Fruit fly (Drosophila melanogaster): ENCODE measurements around the gene Mst27D.

Gene Mst27D

dm6 chr2L:7056189-7056926, 4.3 kb downstream of the Mst27D start, which contains the start of gene Mnn1 (continued):
- TF ChIP-seq zfh1 (GFP tag; IDR thresholded peaks at IDR 0.05) (0 out of 3 replicates have a peak, but pooled peaks have one; percentile 49), fd96Cb (tag; optimal IDR thresholded peaks at IDR 0.05) (no peak), CG6765 (GFP tag; optimal IDR thresholded peaks at IDR 0.05) (peak; percentile 21), CG12769 (tag; optimal IDR thresholded peaks at IDR 0.05) (no peak), CG13287 (GFP tag; IDR thresholded peaks at IDR 0.05; ENCODE audit: partially characterized antibody) (peak; percentile 66), CG12299 (tag; optimal IDR thresholded peaks at IDR 0.05) (no peak), bsh (GFP tag; optimal IDR thresholded peaks at IDR 0.05) (peak in 1 of 2 experiments; percentile 42), CG12104 (GFP tag; optimal IDR thresholded peaks at IDR 0.05) (no peak), ash1 (GFP tag; optimal IDR thresholded peaks at IDR 0.05) (no peak), tx (GFP tag; optimal IDR thresholded peaks at IDR 0.05) (peak; percentile 51), Hr78 (GFP tag; optimal IDR thresholded peaks at IDR 0.05) (no peak), Oli (tag; optimal IDR thresholded peaks at IDR 0.05) (no peak), trem (tag; optimal IDR thresholded peaks at IDR 0.05) (peak; percentile 69), zfh2 (GFP tag; optimal IDR thresholded peaks at IDR 0.05) (peak; percentile 63), vfl (GFP tag; optimal IDR thresholded peaks at IDR 0.05) (peak; percentile 52), CG3163 (GFP tag; optimal IDR thresholded peaks at IDR 0.05) (peak; percentile 56), CG2116 (GFP tag; optimal IDR thresholded peaks at IDR 0.05) (peak; percentile 70), oc (tag; optimal IDR thresholded peaks at IDR 0.05) (no peak), PHDP (tag; optimal IDR thresholded peaks at IDR 0.05) (no peak), Abd-B (GFP tag; optimal IDR thresholded peaks at IDR 0.05) (no peak), ab (GFP tag; optimal IDR thresholded peaks at IDR 0.05) (no peak), CG34422 (GFP tag; IDR thresholded peaks at IDR 0.05) (peak; percentile 87; the same call in 2 of the 3 replicates), Mad (GFP tag; optimal IDR thresholded peaks at IDR 0.05) (peak; percentile 4), Taf1 (GFP tag; IDR thresholded peaks at IDR 0.05) (no peak), CG17385 (GFP tag; optimal IDR thresholded peaks at IDR 0.05) (peak; percentile 46), rib (GFP tag; IDR thresholded peaks at IDR 0.05) (peak; percentile 40; the same call in 1 of the 2 replicates), CG9932 (GFP tag; IDR thresholded peaks at IDR 0.05) (peak; percentile 65), CG10543 (GFP tag; optimal IDR thresholded peaks at IDR 0.05) (peak; percentile 68), dmrt99B (tag; optimal IDR thresholded peaks at IDR 0.05) (no peak), CG10565 (GFP tag; optimal IDR thresholded peaks at IDR 0.05) (no peak), CG2129 (GFP tag; IDR thresholded peaks at IDR 0.05; ENCODE audit: partially characterized antibody) (no peak), pfk (GFP tag; optimal IDR thresholded peaks at IDR 0.05) (peak; percentile 4), CG3838 (GFP tag; optimal IDR thresholded peaks at IDR 0.05) (no peak), btn (GFP tag; optimal IDR thresholded peaks at IDR 0.05) (peak; percentile 6), B-H2 (GFP tag; optimal IDR thresholded peaks at IDR 0.05) (peak; percentile 76), jigr1 (GFP tag; IDR thresholded peaks at IDR 0.05) (no peak), CG11723 (GFP tag; optimal IDR thresholded peaks at IDR 0.05) (no peak), gro (GFP tag; optimal IDR thresholded peaks at IDR 0.05) (peak; percentile 49), kni (GFP tag; optimal IDR thresholded peaks at IDR 0.05) (no peak), CG17186 (GFP tag; optimal IDR thresholded peaks at IDR 0.05) (peak; percentile 66), CG1233 (GFP tag; optimal IDR thresholded peaks at IDR 0.05) (peak; percentile 39), ewg (GFP tag; optimal IDR thresholded peaks at IDR 0.05) (no peak), Aef1 (GFP tag; IDR thresholded peaks at IDR 0.05) (peak; percentile 27; the same call in 1 of the 3 replicates), Spps (tag; optimal IDR thresholded peaks at IDR 0.05) (no peak), pum (GFP tag; optimal IDR thresholded peaks at IDR 0.05) (peak; percentile 19), Nf-YC (tag; optimal IDR thresholded peaks at IDR 0.05) (no peak), crol (GFP tag; IDR thresholded peaks at IDR 0.05) (no peak; the same call in 1 of the 2 replicates), Meics (GFP tag; optimal IDR thresholded peaks at IDR 0.05) (peak; percentile 93), CG7357 (GFP tag; IDR thresholded peaks at IDR 0.05) (no peak)

Data from whole organism, embryonic.